Fruit fly (Drosophila melanogaster) whole organism, embryonic: ENCODE results near the gene Uvrag.

Source experiments
- Ada2b ChIP-seq: fragments of 200-800 bp; sonication (Bioruptor generic); IDR thresholded peaks from 2 replicates; pipeline ENCODE4 v1.3.6; 2022; ENCODE audit warnings: missing biosample characterization, missing genetic modification characterization
- Blimp-1 ChIP-seq: fragments of 200-800 bp; sonication (Bioruptor generic); optimal IDR thresholded peaks from 3 replicates; lab custom pipeline; 2018; ENCODE audit warnings: missing biosample characterization, missing genetic modification characterization, mild to moderate bottlenecking, moderate library complexity, missing genetic modification reagents
- CG10209 ChIP-seq: fragments of 200-800 bp; sonication (Bioruptor generic); optimal IDR thresholded peaks from 3 replicates; lab custom pipeline; 2017; ENCODE audit warnings: missing biosample characterization, mild to moderate bottlenecking, missing genetic modification characterization, missing genetic modification reagents
- CG1024 ChIP-seq: fragments of 200-800 bp; sonication (Bioruptor generic); IDR thresholded peaks from 2 replicates; pipeline ENCODE4 v1.3.6; 2022; ENCODE audit warnings: missing biosample characterization, missing genetic modification characterization
- CG10543 ChIP-seq: fragments of 200-800 bp; sonication (Bioruptor generic); optimal IDR thresholded peaks from 3 replicates; lab custom pipeline; 2017; ENCODE audit warnings: missing biosample characterization, mild to moderate bottlenecking, missing genetic modification characterization, moderate library complexity
- CG11504 ChIP-seq: fragments of 200-800 bp; sonication (Bioruptor generic); optimal IDR thresholded peaks from 3 replicates; lab custom pipeline; 2019; ENCODE audit warnings: missing biosample characterization, mild to moderate bottlenecking, missing genetic modification characterization, moderate library complexity
- CG12744 ChIP-seq: fragments of 200-800 bp; sonication (Bioruptor generic); optimal IDR thresholded peaks from 2 replicates; lab custom pipeline; 2016; ENCODE audit warnings: missing biosample characterization, missing genetic modification characterization
- CG12769 ChIP-seq: fragments of 200-800 bp; sonication (Bioruptor generic); optimal IDR thresholded peaks from 2 replicates; lab custom pipeline; 2019; ENCODE audit warnings: missing biosample characterization, mild to moderate bottlenecking, missing genetic modification characterization, moderate library complexity
- CG15011 ChIP-seq: fragments of 200-800 bp; sonication (Bioruptor generic); optimal IDR thresholded peaks from 3 replicates; lab custom pipeline; 2018; ENCODE audit warnings: missing biosample characterization, mild to moderate bottlenecking, missing genetic modification characterization
- CG15269 ChIP-seq: fragments of 200-800 bp; sonication (Bioruptor generic); optimal IDR thresholded peaks from 2 replicates; lab custom pipeline; 2018; ENCODE audit warnings: missing biosample characterization, mild to moderate bottlenecking, missing genetic modification characterization, moderate library complexity
- CG15601 ChIP-seq: fragments of 200-800 bp; sonication (Bioruptor generic); optimal IDR thresholded peaks from 3 replicates; lab custom pipeline; 2019; ENCODE audit warnings: missing biosample characterization, mild to moderate bottlenecking, missing genetic modification characterization, moderate library complexity
- CG17359 ChIP-seq: fragments of 200-800 bp; sonication (Bioruptor generic); optimal IDR thresholded peaks from 3 replicates; lab custom pipeline; 2018; ENCODE audit warnings: missing biosample characterization, mild to moderate bottlenecking, missing genetic modification characterization, moderate library complexity
- CG3163 ChIP-seq: fragments of 200-800 bp; sonication (Bioruptor generic); optimal IDR thresholded peaks from 3 replicates; lab custom pipeline; 2016; ENCODE audit warnings: missing biosample characterization, missing genetic modification characterization
- CG33213 ChIP-seq: fragments of 200-800 bp; sonication (Bioruptor generic); optimal IDR thresholded peaks from 3 replicates; lab custom pipeline; 2016; ENCODE audit warnings: missing biosample characterization, missing genetic modification characterization
- CG5180 ChIP-seq: fragments of 200-800 bp; sonication (Bioruptor generic); optimal IDR thresholded peaks from 3 replicates; lab custom pipeline; 2017; ENCODE audit warnings: missing biosample characterization, missing genetic modification characterization, mild to moderate bottlenecking, moderate library complexity, missing genetic modification reagents
- CG7987 ChIP-seq: fragments of 200-800 bp; sonication (Bioruptor generic); optimal IDR thresholded peaks from 2 replicates; lab custom pipeline; 2018; ENCODE audit warnings: missing biosample characterization, mild to moderate bottlenecking, missing genetic modification characterization, moderate library complexity
- CG8924 ChIP-seq: fragments of 200-800 bp; optimal IDR thresholded peaks from 3 replicates; lab custom pipeline; 2019; ENCODE audit warnings: missing biosample characterization, mild to moderate bottlenecking, missing genetic modification characterization, moderate library complexity
- CG9932 ChIP-seq: fragments of 200-800 bp; sonication (Bioruptor generic); IDR thresholded peaks from 2 replicates; pipeline ENCODE4 v1.3.6; 2022; ENCODE audit warnings: missing biosample characterization, missing genetic modification characterization
- Deaf1 ChIP-seq: fragments of 200-800 bp; optimal IDR thresholded peaks from 3 replicates; lab custom pipeline; 2019; ENCODE audit warnings: missing biosample characterization, mild to moderate bottlenecking, missing genetic modification characterization, moderate library complexity
- Eip74EF ChIP-seq, 2 experiments: fragments of 200-800 bp in 1 of 2; fragments of >200 bp in 1 of 2; sonication (Bioruptor generic) in 1 of 2; optimal IDR thresholded peaks; 2 replicates each; lab custom pipeline; 2017 to 2019; ENCODE audit warnings: missing biosample characterization in 2 of 2, missing genetic modification characterization in 2 of 2, mild to moderate bottlenecking in 1 of 2, moderate library complexity in 1 of 2
- HLH54F ChIP-seq: fragments of 200-800 bp; sonication (Bioruptor generic); optimal IDR thresholded peaks from 3 replicates; lab custom pipeline; 2016; ENCODE audit warnings: missing biosample characterization, missing genetic modification characterization
- MESR4 ChIP-seq: fragments of 200-800 bp; sonication (Bioruptor generic); optimal IDR thresholded peaks from 2 replicates; lab custom pipeline; 2018; ENCODE audit warnings: missing biosample characterization, mild to moderate bottlenecking, missing genetic modification characterization, moderate library complexity
- Med ChIP-seq: fragments of 200-800 bp; sonication (Bioruptor generic); peaks from one replicate; lab custom pipeline; 2016; ENCODE audit warnings: missing biosample characterization, missing genetic modification characterization, mild to moderate bottlenecking, inconsistent platforms, moderate library complexity
- NFAT ChIP-seq: fragments of 200-800 bp; sonication (Bioruptor generic); IDR thresholded peaks from 2 replicates; pipeline ENCODE4 v1.3.6; 2022; ENCODE audit warnings: missing biosample characterization, missing genetic modification characterization
- Opbp ChIP-seq: fragments of 200-800 bp; sonication (Bioruptor generic); IDR thresholded peaks from 3 replicates; pipeline ENCODE4 v1.3.6; 2022; ENCODE audit warnings: missing biosample characterization, missing genetic modification characterization; ENCODE audit not compliant: partially characterized antibody
- TFAM ChIP-seq: fragments of 200-800 bp; sonication (Bioruptor generic); optimal IDR thresholded peaks from 2 replicates; lab custom pipeline; 2017; ENCODE audit warnings: missing biosample characterization, missing genetic modification characterization, inconsistent platforms
- Trl ChIP-seq, 3 experiments: fragments of >200 bp in 2 of 3; fragments of 200-800 bp in 1 of 3; sonication (Bioruptor generic) in 1 of 3; optimal IDR thresholded peaks; 2 replicates in 1 of 3; 3 replicates in 2 of 3; lab custom pipeline; 2016 to 2017; ENCODE audit warnings: missing biosample characterization in 1 of 3, missing genetic modification characterization in 1 of 3
- abd-A ChIP-seq: fragments of 200-800 bp; sonication (Bioruptor generic); optimal IDR thresholded peaks from 3 replicates; lab custom pipeline; 2019; ENCODE audit warnings: missing biosample characterization, mild to moderate bottlenecking, missing genetic modification characterization, moderate library complexity
- al ChIP-seq: fragments of 200-800 bp; sonication (Bioruptor generic); IDR thresholded peaks from 2 replicates; pipeline ENCODE4 v1.3.6; 2022; ENCODE audit warnings: missing biosample characterization, missing genetic modification characterization
- aop ChIP-seq: fragments of 200-800 bp; sonication (Bioruptor generic); IDR thresholded peaks from 2 replicates; pipeline ENCODE4 v1.3.6; 2022; ENCODE audit warnings: missing biosample characterization, missing genetic modification characterization
- ara ChIP-seq: fragments of 200-800 bp; sonication (Bioruptor generic); IDR thresholded peaks from 2 replicates; pipeline ENCODE4 v1.3.6; 2022; ENCODE audit warnings: missing biosample characterization, missing genetic modification characterization
- bcd ChIP-seq: fragments of 200-800 bp; sonication (Bioruptor generic); optimal IDR thresholded peaks from 2 replicates; lab custom pipeline; 2017; ENCODE audit warnings: missing biosample characterization, mild to moderate bottlenecking, missing genetic modification characterization
- bigmax ChIP-seq: fragments of 200-800 bp; sonication (Bioruptor generic); optimal IDR thresholded peaks from 2 replicates; lab custom pipeline; 2018; ENCODE audit warnings: missing biosample characterization, mild to moderate bottlenecking, missing genetic modification characterization
- cad ChIP-seq: fragments of >200 bp; optimal IDR thresholded peaks from 2 replicates; lab custom pipeline; 2017; ENCODE audit warnings: missing biosample characterization, missing genetic modification characterization
- cg ChIP-seq: fragments of 200-800 bp; sonication (Bioruptor generic); optimal IDR thresholded peaks from 3 replicates; lab custom pipeline; 2019; ENCODE audit warnings: missing biosample characterization, mild to moderate bottlenecking, missing genetic modification characterization, moderate library complexity
- chinmo ChIP-seq: fragments of 200-800 bp; sonication (Bioruptor generic); IDR thresholded peaks from 4 replicates; pipeline ENCODE4 v1.3.6; 2022; ENCODE audit warnings: missing biosample characterization, missing genetic modification characterization; ENCODE audit not compliant: partially characterized antibody
- chm ChIP-seq: fragments of 200-800 bp; sonication (Bioruptor generic); IDR thresholded peaks from 2 replicates; pipeline ENCODE4 v1.3.6; 2022; ENCODE audit warnings: missing biosample characterization, missing genetic modification characterization
- croc ChIP-seq: fragments of 200-800 bp; sonication (Bioruptor generic); conservative IDR thresholded peaks from 3 replicates; pipeline ENCODE4 v1.3.6; 2022; ENCODE audit warnings: missing biosample characterization, missing genetic modification characterization
- crol ChIP-seq: fragments of 200-800 bp; sonication (Bioruptor generic); IDR thresholded peaks from 2 replicates; pipeline ENCODE4 v1.3.6; 2022; ENCODE audit warnings: missing biosample characterization, missing genetic modification characterization
- cwo ChIP-seq: fragments of 200-800 bp; sonication (Bioruptor generic); optimal IDR thresholded peaks from 3 replicates; lab custom pipeline; 2017; ENCODE audit warnings: missing biosample characterization, missing genetic modification characterization, mild to moderate bottlenecking, moderate library complexity, missing genetic modification reagents
- gem ChIP-seq: fragments of 200-800 bp; sonication (Bioruptor generic); optimal IDR thresholded peaks from 2 replicates; lab custom pipeline; 2019; ENCODE audit warnings: missing biosample characterization, mild to moderate bottlenecking, missing genetic modification characterization, moderate library complexity
- sd ChIP-seq: fragments of 200-800 bp; sonication (Bioruptor generic); optimal IDR thresholded peaks from 3 replicates; lab custom pipeline; 2018; ENCODE audit warnings: missing biosample characterization, mild to moderate bottlenecking, missing genetic modification characterization, moderate library complexity
- sens ChIP-seq: fragments of 200-800 bp; sonication (Bioruptor generic); peaks from one replicate; lab custom pipeline; 2016; ENCODE audit warnings: missing biosample characterization, missing genetic modification characterization
- sima ChIP-seq: fragments of 200-800 bp; sonication (Bioruptor generic); optimal IDR thresholded peaks from 2 replicates; lab custom pipeline; 2016; ENCODE audit warnings: missing biosample characterization, missing genetic modification characterization
- sna ChIP-seq: fragments of 200-800 bp; sonication (Bioruptor generic); IDR thresholded peaks from 2 replicates; pipeline ENCODE4 v1.3.6; 2022; ENCODE audit warnings: missing biosample characterization, missing genetic modification characterization; ENCODE audit not compliant: partially characterized antibody
- tio ChIP-seq: fragments of 200-800 bp; sonication (Bioruptor generic); optimal IDR thresholded peaks from 2 replicates; lab custom pipeline; 2017; ENCODE audit warnings: missing biosample characterization, missing genetic modification characterization, inconsistent platforms
- z ChIP-seq: fragments of 200-800 bp; sonication (Bioruptor generic); IDR thresholded peaks from 3 replicates; pipeline ENCODE4 v1.3.6; 2022; ENCODE audit warnings: missing biosample characterization, missing genetic modification characterization
- zen ChIP-seq: fragments of 200-800 bp; sonication (Bioruptor generic); optimal IDR thresholded peaks from 3 replicates; lab custom pipeline; 2018; ENCODE audit warnings: missing biosample characterization, mild to moderate bottlenecking, missing genetic modification characterization, moderate library complexity

Uvrag gene

DNA sequence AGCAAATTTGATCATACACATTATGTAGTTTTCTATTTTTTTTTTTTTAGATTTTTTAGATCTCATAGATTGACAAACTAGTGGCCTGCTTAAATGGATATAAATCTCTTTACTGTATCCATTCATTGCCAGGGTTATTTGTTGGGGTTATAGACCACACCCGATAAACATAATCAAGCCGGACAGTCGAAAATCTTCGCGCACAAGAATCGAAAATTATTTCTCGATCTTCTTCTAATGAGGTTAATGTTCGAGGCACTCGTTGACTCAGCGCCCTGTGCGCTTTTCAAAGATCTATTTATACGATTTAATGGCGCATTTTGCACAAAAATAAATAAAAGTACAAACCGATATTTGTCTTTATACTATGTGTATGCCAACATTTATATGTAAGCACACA, 26.9 kb upstream of the Uvrag start, which contains the start of gene CG31730:
Gene CG31730, minus strand, starts transcription at position 101 of the 400 bp plus-strand sequence.
- TF ChIP-seq chinmo (GFP tag; lab: Robert Waterston, UW): 0 out of 4 replicates have a peak, but pooled peaks have one; percentile 35
- no peak for TF ChIP-seq Opbp (GFP tag; lab: Robert Waterston, UW)
- no peak for TF ChIP-seq MESR4 (GFP tag; lab: Kevin White, UChicago)
- TF ChIP-seq crol (GFP tag; lab: Robert Waterston, UW): no peak
- TF ChIP-seq ara: no peak
- no peak for TF ChIP-seq CG8924 (tag; lab: Kevin White, UChicago)
- peak; percentile 13 for TF ChIP-seq sens (GFP tag; lab: Kevin White, UChicago)
- TF ChIP-seq CG7987 (GFP tag; lab: Kevin White, UChicago): no peak
- no peak for TF ChIP-seq TFAM

DNA sequence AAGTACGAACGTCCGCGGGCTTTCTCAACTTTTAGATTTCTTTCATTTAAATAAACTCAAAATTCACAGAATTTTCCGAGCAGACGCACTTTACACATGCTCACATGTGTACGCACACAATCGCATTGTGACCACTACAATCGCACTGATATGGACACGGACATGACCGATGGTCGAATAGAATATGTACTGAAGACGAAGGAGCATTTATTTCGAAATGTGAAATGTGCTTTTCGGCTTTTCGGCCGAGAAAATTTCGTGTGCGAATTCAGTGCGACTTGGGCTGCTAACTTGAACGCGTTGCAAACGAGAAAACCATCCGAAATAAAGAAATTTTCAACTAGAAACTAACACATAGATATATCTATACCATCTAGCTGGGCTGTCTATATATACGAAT, 25.8 kb upstream of the Uvrag start, which contains the start of gene CG44085:
Gene CG44085, plus strand, starts transcription at position 269 of the 400 bp plus-strand sequence.
- TF ChIP-seq bigmax (no peak), HLH54F (GFP tag; lab: Kevin White, UChicago) (no peak), Deaf1 (tag; lab: Kevin White, UChicago) (peak; percentile 75), CG1024 (GFP tag; lab: Robert Waterston, UW) (no peak), Ada2b (GFP tag; lab: Robert Waterston, UW) (no peak), aop (GFP tag; lab: Robert Waterston, UW) (no peak), chinmo (GFP tag; lab: Robert Waterston, UW) (0 out of 4 replicates have a peak, but pooled peaks have one; percentile 9), Eip74EF (GFP tag; optimal IDR thresholded peaks at IDR 0.05; lab: Kevin White, UChicago) (no peak), CG12744 (GFP tag; lab: Kevin White, UChicago) (no peak), CG17359 (tag; lab: Kevin White, UChicago) (no peak), CG3163 (no peak), cad (GFP tag; lab: Kevin White, UChicago) (no peak), cg (GFP tag; lab: Kevin White, UChicago) (peak; percentile 52), croc (GFP tag; lab: Robert Waterston, UW) (no peak), CG11504 (tag; lab: Kevin White, UChicago) (no peak), CG15011 (GFP tag; lab: Kevin White, UChicago) (no peak), Med (peak; percentile 53), CG9932 (no peak), CG33213 (GFP tag; lab: Kevin White, UChicago) (no peak), sna (GFP tag; lab: Robert Waterston, UW) (no peak), CG12769 (tag; lab: Kevin White, UChicago) (peak; percentile 32), CG10543 (GFP tag; lab: Kevin White, UChicago) (peak; percentile 44), chm (GFP tag; lab: Robert Waterston, UW) (no peak), z (GFP tag; lab: Robert Waterston, UW) (0 out of 3 replicates have a peak, but pooled peaks have one; percentile 40), CG5180 (GFP tag; lab: Kevin White, UChicago) (no peak), gem (no peak), Blimp-1 (GFP tag; lab: Kevin White, UChicago) (no peak), sd (tag; lab: Kevin White, UChicago) (peak; percentile 26), abd-A (tag; lab: Kevin White, UChicago) (no peak)

dm6 chr2L:13265776-13266175, 20.8 kb upstream of the Uvrag start, which contains the start of gene CG31848:
TSS of gene CG31848 (minus strand) at chr2L:13265876.
- TF ChIP-seq al (GFP tag; lab: Robert Waterston, UW) (no peak), tio (no peak), bcd (GFP tag; lab: Kevin White, UChicago) (no peak), CG15601 (tag; lab: Kevin White, UChicago) (no peak), sima (GFP tag; lab: Kevin White, UChicago) (no peak), CG10209 (GFP tag; lab: Kevin White, UChicago) (no peak), CG15269 (no peak), zen (tag; lab: Kevin White, UChicago) (no peak), NFAT (GFP tag; lab: Robert Waterston, UW) (no peak), Trl (optimal IDR thresholded peaks at IDR 0.05; lab: Kevin White, UChicago) (no peak), Trl (GFP tag; optimal IDR thresholded peaks at IDR 0.05; lab: Kevin White, UChicago) (no peak), cwo (GFP tag; lab: Kevin White, UChicago) (no peak)
